Worm (Caenorhabditis elegans) whole organism, midembryonic: ENCODE results near the gene B0403.5.
A peak's percentile ranks its signal among the peaks of the same experiment; 100 is the strongest.

Source experiments
- T22C8.4 ChIP-seq: fragments of 200-800 bp; sonication (Bioruptor generic); IDR thresholded peaks from 2 replicates; pipeline ENCODE4 v1.3.6; 2022; ENCODE audit warnings: missing genetic modification characterization, missing compliant biosample characterization
- cog-1 ChIP-seq: sonication (generic microtip); optimal IDR thresholded peaks from 2 replicates; lab custom pipeline; 2016; ENCODE audit warnings: missing genetic modification characterization, missing compliant biosample characterization
- flt-1 ChIP-seq: fragments of 200-800 bp; sonication (Bioruptor generic); IDR thresholded peaks from 2 replicates; pipeline ENCODE4 v1.3.6; 2022; ENCODE audit warnings: missing genetic modification characterization, missing compliant biosample characterization
- klf-2 ChIP-seq: fragments of 200-800 bp; sonication (Bioruptor generic); conservative IDR thresholded peaks from 2 replicates; pipeline ENCODE4 v1.3.6; 2022; ENCODE audit warnings: missing genetic modification reagents, missing genetic modification characterization, missing compliant biosample characterization
- med-1 ChIP-seq: sonication (generic microtip); optimal IDR thresholded peaks from 2 replicates; lab custom pipeline; 2017; ENCODE audit warnings: missing genetic modification characterization, mild to moderate bottlenecking, missing compliant biosample characterization, antibody characterized with exemption, missing genetic modification reagents; ENCODE audit not compliant: insufficient read depth
- ref-1 ChIP-seq: fragments of 200-800 bp; sonication (Bioruptor generic); conservative IDR thresholded peaks from 2 replicates; pipeline ENCODE4 v1.3.6; 2022; ENCODE audit warnings: missing genetic modification reagents, missing genetic modification characterization, missing compliant biosample characterization
- tab-1 ChIP-seq: fragments of 200-800 bp; sonication (Bioruptor generic); IDR thresholded peaks from 2 replicates; pipeline ENCODE4 v1.3.6; 2022; ENCODE audit warnings: missing genetic modification characterization, missing compliant biosample characterization
- ztf-23 ChIP-seq: fragments of 200-800 bp; sonication (Bioruptor generic); IDR thresholded peaks from 2 replicates; pipeline ENCODE4 v1.3.6; 2022; ENCODE audit warnings: missing genetic modification reagents, missing genetic modification characterization, missing compliant biosample characterization
- ztf-29 ChIP-seq: fragments of 200-800 bp; sonication (Bioruptor generic); IDR thresholded peaks from 2 replicates; pipeline ENCODE4 v1.3.6; 2022; ENCODE audit warnings: missing genetic modification reagents, missing genetic modification characterization, missing compliant biosample characterization

B0403.5 gene

DNA sequence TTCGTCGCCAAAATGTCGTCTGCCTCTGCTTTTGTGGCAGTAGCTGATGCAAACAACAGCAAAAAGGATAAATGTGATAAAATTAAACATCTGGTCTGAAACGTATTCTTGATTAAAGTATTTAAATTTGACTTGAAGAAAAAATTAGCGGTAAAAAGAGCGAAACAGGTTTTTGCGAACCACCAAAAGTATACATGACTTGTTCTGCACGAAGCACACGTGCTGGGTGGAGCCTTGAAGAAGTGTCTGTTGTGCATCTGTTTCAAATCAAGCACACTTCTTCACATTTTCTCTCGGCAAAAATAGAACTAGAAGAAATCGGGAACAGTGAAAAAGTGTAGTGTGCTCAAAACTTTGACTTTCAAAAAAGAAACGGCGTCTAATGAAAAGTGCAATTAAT is 5.7 kb downstream of the B0403.5 start, which contains the start of gene B0403.3:
B0403.3 (minus strand) TSS at position 101 of the 400 bp plus-strand sequence.
- no peak for TF ChIP-seq tab-1
- no peak for TF ChIP-seq klf-2 (GFP tag; lab: Robert Waterston, UW)
- TF ChIP-seq ref-1 (GFP tag; lab: Robert Waterston, UW) = no peak
- TF ChIP-seq med-1 (GFP tag; lab: Kevin White, UChicago) = no peak
- TF ChIP-seq ztf-23 = no peak
- TF ChIP-seq T22C8.4 = no peak
- no peak for TF ChIP-seq cog-1
- TF ChIP-seq flt-1 (GFP tag; lab: Robert Waterston, UW) = no peak
- no peak for TF ChIP-seq ztf-29 (GFP tag; lab: Robert Waterston, UW)

DNA sequence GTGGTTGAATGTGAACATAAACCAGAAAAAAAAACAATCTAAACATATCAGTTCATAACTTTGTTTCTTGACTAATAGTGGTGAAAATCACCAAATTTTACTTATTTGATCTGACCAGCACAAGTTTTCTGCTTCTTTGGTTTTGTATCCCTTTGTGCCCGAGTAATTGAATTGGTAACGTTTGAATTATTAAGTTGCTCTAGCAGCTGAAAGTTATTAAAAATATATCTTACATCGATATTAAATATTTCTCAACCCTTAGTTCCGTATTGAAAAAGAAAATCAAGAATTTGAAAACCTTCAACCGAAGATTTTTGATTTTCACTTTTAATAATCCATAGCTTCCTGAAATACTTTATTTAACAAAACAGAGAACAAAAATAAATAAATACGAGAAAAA is 8.5 kb downstream of the B0403.5 start:
- TF ChIP-seq ztf-23 = no peak
- TF ChIP-seq ztf-29 (GFP tag; lab: Robert Waterston, UW) = no peak
- TF ChIP-seq T22C8.4 = no peak
- TF ChIP-seq tab-1 = no peak
- TF ChIP-seq klf-2 (GFP tag; lab: Robert Waterston, UW) = no peak
- no peak for TF ChIP-seq cog-1
- no peak for TF ChIP-seq ref-1 (GFP tag; lab: Robert Waterston, UW)
- no peak for TF ChIP-seq med-1 (GFP tag; lab: Kevin White, UChicago)
- TF ChIP-seq flt-1 (GFP tag; lab: Robert Waterston, UW) = no peak

DNA sequence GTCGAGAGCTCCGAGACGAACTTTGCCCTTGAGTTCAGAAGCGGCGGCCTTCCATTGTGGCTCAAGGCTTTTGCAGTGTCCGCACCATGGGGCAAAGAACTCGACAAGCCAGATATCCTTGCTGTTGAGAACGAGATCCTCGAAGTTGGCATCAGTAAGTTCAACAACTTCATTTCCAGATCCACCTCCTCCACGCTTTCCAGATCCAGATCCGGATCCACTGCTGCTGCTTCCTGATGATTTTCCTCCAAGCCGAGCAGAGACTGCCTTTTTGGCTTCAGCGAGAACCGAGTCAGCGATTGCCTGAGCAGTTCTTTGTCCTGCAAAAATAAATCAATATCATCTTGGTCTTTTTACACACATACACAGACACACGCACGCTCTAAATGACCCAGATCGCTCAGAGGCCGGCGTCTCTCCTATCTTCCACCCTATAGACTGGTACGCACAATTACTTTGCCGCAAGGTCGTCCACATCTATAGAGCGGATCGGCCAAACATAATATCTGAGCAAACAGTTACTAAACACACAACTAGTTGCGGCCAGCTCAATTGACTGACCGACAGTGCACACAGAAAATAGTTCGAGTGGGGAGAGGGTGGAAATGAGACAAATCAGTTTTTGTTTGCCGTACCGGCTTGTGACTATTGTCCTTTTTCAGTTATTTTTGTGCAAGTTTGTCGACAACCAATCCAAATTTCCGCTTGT is 9.9 kb downstream of the B0403.5 start:
- TF ChIP-seq flt-1 (GFP tag; lab: Robert Waterston, UW) (0 out of 2 replicates have a peak, but pooled peaks have one; percentile 10), ztf-29 (GFP tag; lab: Robert Waterston, UW) (no peak)

- peak; percentile 77 for TF ChIP-seq ztf-23
- TF ChIP-seq klf-2 (GFP tag; lab: Robert Waterston, UW) = peak; percentile 54; the same call in 1 of the 2 replicates
- peak; percentile 54 for TF ChIP-seq cog-1
- no peak for TF ChIP-seq ref-1 (GFP tag; lab: Robert Waterston, UW)
- TF ChIP-seq ztf-29 (GFP tag; lab: Robert Waterston, UW) = no peak
- peak; percentile 60 for TF ChIP-seq flt-1 (GFP tag; lab: Robert Waterston, UW)
Observed at ce11 chrX:7068400-7068799, 10.9 kb downstream of the B0403.5 start, which contains the start of gene pdi-6. Gene pdi-6 (minus strand): TSS chrX:7068563.

DNA sequence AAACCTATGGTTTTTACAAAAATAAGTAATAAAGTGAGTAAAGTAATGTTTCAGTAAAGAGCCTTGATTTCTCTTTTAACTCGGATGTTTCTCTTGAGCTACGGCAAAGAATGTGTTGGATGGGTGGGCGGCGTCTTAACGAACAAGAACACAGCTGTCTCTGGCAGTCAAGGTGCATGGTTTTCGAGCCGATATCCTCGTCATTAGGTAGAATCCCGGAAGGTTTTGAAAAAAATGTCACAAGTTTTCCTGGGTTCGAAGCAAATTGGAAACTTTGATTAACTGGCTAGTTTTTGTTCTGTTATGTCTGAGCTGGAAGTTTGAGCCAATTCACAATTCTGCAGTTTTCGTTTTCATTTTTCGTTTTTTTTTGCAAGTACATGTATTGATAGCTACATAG is 17.7 kb downstream of the B0403.5 start, which contains the start of gene B0403.6:
B0403.6 (minus strand) TSS at position 101 of the 400 bp plus-strand sequence.
- TF ChIP-seq flt-1 (GFP tag; lab: Robert Waterston, UW) (no peak), tab-1 (no peak), ztf-23 (no peak), ref-1 (GFP tag; lab: Robert Waterston, UW) (no peak), ztf-29 (GFP tag; lab: Robert Waterston, UW) (no peak), klf-2 (GFP tag; lab: Robert Waterston, UW) (no peak), cog-1 (no peak), med-1 (GFP tag; lab: Kevin White, UChicago) (no peak), T22C8.4 (no peak)

DNA sequence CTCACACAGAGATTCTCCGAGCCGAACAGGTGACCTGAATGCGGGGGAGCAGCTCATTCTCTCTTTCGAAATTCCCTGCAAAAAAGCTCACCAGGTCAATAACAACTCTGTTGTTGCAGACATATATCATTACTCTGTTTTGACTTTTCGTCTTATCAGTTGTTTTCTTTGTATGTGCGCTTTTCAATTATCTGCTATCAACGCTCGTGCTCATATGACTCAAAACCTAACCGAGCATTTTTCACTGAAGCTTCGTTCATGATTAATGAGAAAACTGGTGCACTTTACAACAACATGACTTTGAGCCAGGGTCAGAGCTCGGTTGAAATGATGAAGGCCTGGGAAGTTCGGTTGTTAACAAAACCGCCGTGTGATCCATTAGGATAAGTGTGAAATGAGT is 19.0 kb downstream of the B0403.5 start:
- no peak for TF ChIP-seq ref-1 (GFP tag; lab: Robert Waterston, UW)
- TF ChIP-seq T22C8.4 = no peak
- TF ChIP-seq tab-1 = no peak
- no peak for TF ChIP-seq med-1 (GFP tag; lab: Kevin White, UChicago)
- no peak for TF ChIP-seq flt-1 (GFP tag; lab: Robert Waterston, UW)
- no peak for TF ChIP-seq cog-1
- no peak for TF ChIP-seq ztf-29 (GFP tag; lab: Robert Waterston, UW)
- no peak for TF ChIP-seq ztf-23
- TF ChIP-seq klf-2 (GFP tag; lab: Robert Waterston, UW) = no peak

ce11 chrX:7085067-7085466 is 27.5 kb downstream of the B0403.5 start, which contains the start of gene Y1B5A.1:
Gene Y1B5A.1 (plus strand): TSS chrX:7085367.
- no peak for TF ChIP-seq flt-1 (GFP tag; lab: Robert Waterston, UW)
- no peak for TF ChIP-seq ztf-29 (GFP tag; lab: Robert Waterston, UW)

DNA sequence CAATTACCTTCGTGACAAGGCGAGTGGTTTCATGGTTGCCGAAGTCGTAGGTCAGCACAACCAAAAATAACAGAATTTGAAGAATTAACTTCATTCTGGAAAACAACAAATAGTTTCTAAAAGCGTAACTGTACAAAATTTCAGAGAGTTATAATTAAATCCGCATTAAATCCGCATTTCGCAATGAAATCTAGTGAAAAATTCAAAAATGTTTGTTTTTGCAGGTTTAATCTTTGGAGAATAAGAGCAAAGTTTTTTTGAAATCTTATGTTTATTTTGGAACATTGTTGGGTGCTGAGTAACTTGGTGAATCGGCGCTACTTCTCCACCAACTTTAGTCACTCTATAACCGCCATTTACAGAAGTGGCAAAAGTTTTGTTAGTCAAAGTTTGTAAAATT is 28.4 kb downstream of the B0403.5 start, which contains the start of gene C36B7.4:
C36B7.4 (minus strand) TSS at position 101 of the 400 bp plus-strand sequence.
- TF ChIP-seq ztf-29 (GFP tag; lab: Robert Waterston, UW) (no peak), tab-1 (no peak), flt-1 (GFP tag; lab: Robert Waterston, UW) (no peak), ref-1 (GFP tag; lab: Robert Waterston, UW) (no peak), med-1 (GFP tag; lab: Kevin White, UChicago) (no peak), klf-2 (GFP tag; lab: Robert Waterston, UW) (no peak), cog-1 (no peak), T22C8.4 (no peak), ztf-23 (no peak)

DNA sequence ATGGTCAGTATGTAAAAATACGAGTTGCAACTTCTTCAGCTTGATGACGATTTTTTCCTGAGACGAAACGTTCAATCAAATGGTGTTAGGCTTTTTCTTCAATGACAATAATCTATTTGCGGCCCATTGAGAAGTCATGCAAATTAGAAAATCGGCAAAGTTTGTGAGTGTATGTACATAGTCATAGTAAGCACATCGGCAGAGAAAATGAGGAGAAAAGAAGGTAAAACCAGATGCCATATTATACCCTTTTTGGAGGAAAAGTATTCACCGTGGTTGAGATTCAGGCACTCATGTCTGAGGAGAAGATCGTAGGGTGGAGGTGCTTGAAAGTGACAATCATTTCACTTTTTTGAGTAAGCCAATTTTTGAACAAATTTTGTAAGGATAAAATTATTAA is 38.8 kb downstream of the B0403.5 start, which contains the start of gene C36B7.5:
C36B7.5 (minus strand) TSS at position 101 of the 400 bp plus-strand sequence.
- no peak for TF ChIP-seq ztf-29 (GFP tag; lab: Robert Waterston, UW)
- TF ChIP-seq ztf-23 = no peak
- no peak for TF ChIP-seq tab-1

ce11 chrX:7099049-7099448 is 41.5 kb downstream of the B0403.5 start:
- TF ChIP-seq tab-1 (no peak), ztf-29 (GFP tag; lab: Robert Waterston, UW) (no peak), klf-2 (GFP tag; lab: Robert Waterston, UW) (no peak), ztf-23 (no peak), med-1 (GFP tag; lab: Kevin White, UChicago) (no peak), T22C8.4 (no peak), ref-1 (GFP tag; lab: Robert Waterston, UW) (no peak), cog-1 (no peak), flt-1 (GFP tag; lab: Robert Waterston, UW) (no peak)
